Fruit fly (Drosophila melanogaster): ENCODE data around the gene CG10283.

Gene CG10283

dm6 chr2L:18504881-18505280 lies 20.6 kb upstream of the CG10283 start:
- TF ChIP-seq esn (GFP tag; optimal IDR thresholded peaks at IDR 0.05) = peak; percentile 55
- peak; percentile 71 for TF ChIP-seq achi (GFP tag; optimal IDR thresholded peaks at IDR 0.05)
- TF ChIP-seq Sox102F (GFP tag; optimal IDR thresholded peaks at IDR 0.05) = peak; percentile 36
- TF ChIP-seq fd85E (GFP tag; optimal IDR thresholded peaks at IDR 0.05) = no peak
- peak; percentile 60 for TF ChIP-seq spab (GFP tag; optimal IDR thresholded peaks at IDR 0.05)
- peak; percentile 46 to 60 for TF ChIP-seq ss (GFP tag; optimal IDR thresholded peaks at IDR 0.05)
- TF ChIP-seq CG3919 (GFP tag; optimal IDR thresholded peaks at IDR 0.05) = peak; percentile 76
- TF ChIP-seq CG7368 (GFP tag; optimal IDR thresholded peaks at IDR 0.05) = peak; percentile 33
- TF ChIP-seq fd59A (GFP tag; optimal IDR thresholded peaks at IDR 0.05) = peak; percentile 68
- TF ChIP-seq CG15336 (GFP tag; IDR thresholded peaks at IDR 0.05) = peak; percentile 86
- TF ChIP-seq fkh (GFP tag; optimal IDR thresholded peaks at IDR 0.05) = no peak
- TF ChIP-seq CG8119 (GFP tag; IDR thresholded peaks at IDR 0.05) = peak; percentile 91
- TF ChIP-seq CG10669 (GFP tag; optimal IDR thresholded peaks at IDR 0.05) = peak; percentile 56
- TF ChIP-seq Ets96B (tag; optimal IDR thresholded peaks at IDR 0.05) = peak; percentile 57
- TF ChIP-seq Eip75B (GFP tag; optimal IDR thresholded peaks at IDR 0.05) = peak; percentile 67
- TF ChIP-seq Lpt (GFP tag; optimal IDR thresholded peaks at IDR 0.05) = peak; percentile 66
- peak; percentile 62 for TF ChIP-seq CG6792 (GFP tag; optimal IDR thresholded peaks at IDR 0.05)
- TF ChIP-seq CG6163 (GFP tag; IDR thresholded peaks at IDR 0.05) = no peak; the same call in none of the 3 replicates
- TF ChIP-seq CG8632 (GFP tag; optimal IDR thresholded peaks at IDR 0.05) = peak; percentile 25
- peak; percentile 51 for TF ChIP-seq CG34406 (GFP tag; optimal IDR thresholded peaks at IDR 0.05)
- peak; percentile 31 for TF ChIP-seq CG31627 (GFP tag; optimal IDR thresholded peaks at IDR 0.05)
- TF ChIP-seq CG6854 (GFP tag; optimal IDR thresholded peaks at IDR 0.05) = no peak
- peak; percentile 62 for TF ChIP-seq acj6 (GFP tag; optimal IDR thresholded peaks at IDR 0.05)
- peak; percentile 65 for TF ChIP-seq OdsH (GFP tag; optimal IDR thresholded peaks at IDR 0.05)
- TF ChIP-seq lz (GFP tag; optimal IDR thresholded peaks at IDR 0.05) = peak; percentile 29
- peak; percentile 37 for TF ChIP-seq CG11762 (GFP tag; optimal IDR thresholded peaks at IDR 0.05; ENCODE audit: insufficient read depth)
- peak; percentile 49 for TF ChIP-seq CG4318 (GFP tag; optimal IDR thresholded peaks at IDR 0.05)
- TF ChIP-seq CG8319 (GFP tag; optimal IDR thresholded peaks at IDR 0.05) = no peak
- peak; percentile 60 for TF ChIP-seq pdm3 (GFP tag; optimal IDR thresholded peaks at IDR 0.05)
- TF ChIP-seq Gug (GFP tag; IDR thresholded peaks at IDR 0.05) = peak; percentile 79
- TF ChIP-seq net (GFP tag; optimal IDR thresholded peaks at IDR 0.05) = peak; percentile 66
- TF ChIP-seq Hr4 (GFP tag; optimal IDR thresholded peaks at IDR 0.05) = peak; percentile 80
- TF ChIP-seq dac (GFP tag; optimal IDR thresholded peaks at IDR 0.05) = no peak
- TF ChIP-seq CG11902 (GFP tag; optimal IDR thresholded peaks at IDR 0.05) = peak; percentile 14
- peak in 1 of 2 experiments; percentile 61 for TF ChIP-seq salr (GFP tag; optimal IDR thresholded peaks at IDR 0.05)
- no peak for TF ChIP-seq Eip93F (GFP tag; optimal IDR thresholded peaks at IDR 0.05)
- TF ChIP-seq dsx (GFP tag; optimal IDR thresholded peaks at IDR 0.05; ENCODE audit: poor library complexity, severe bottlenecking) = peak; percentile 71
- TF ChIP-seq Ets21C (GFP tag; optimal IDR thresholded peaks at IDR 0.05) = peak; percentile 15
- peak; percentile 69 for TF ChIP-seq svp (GFP tag)
- peak; percentile 67 for TF ChIP-seq CG1621 (tag; optimal IDR thresholded peaks at IDR 0.05)
- TF ChIP-seq eg (GFP tag; IDR thresholded peaks at IDR 0.05) = peak; percentile 79
- TF ChIP-seq CG16779 (tag; optimal IDR thresholded peaks at IDR 0.05) = peak; percentile 24
- TF ChIP-seq CG6276 (GFP tag; optimal IDR thresholded peaks at IDR 0.05) = peak; percentile 58
- TF ChIP-seq Blimp-1 (GFP tag; optimal IDR thresholded peaks at IDR 0.05) = no peak
- peak; percentile 43 for TF ChIP-seq CG9139 (GFP tag; optimal IDR thresholded peaks at IDR 0.05)
- no peak for TF ChIP-seq Hr38 (GFP tag; optimal IDR thresholded peaks at IDR 0.05)
- TF ChIP-seq CG32006 (GFP tag; optimal IDR thresholded peaks at IDR 0.05) = peak; percentile 68
- TF ChIP-seq CG6808 (GFP tag; optimal IDR thresholded peaks at IDR 0.05) = peak; percentile 59
- TF ChIP-seq vri (GFP tag; optimal IDR thresholded peaks at IDR 0.05) = peak; percentile 21
- peak; percentile 64 for TF ChIP-seq CG3032 (tag; optimal IDR thresholded peaks at IDR 0.05)
- TF ChIP-seq Sox14 (GFP tag; optimal IDR thresholded peaks at IDR 0.05) = peak; percentile 58
- TF ChIP-seq Met (GFP tag; optimal IDR thresholded peaks at IDR 0.05) = peak; percentile 55
